Fruit fly (Drosophila melanogaster): Measurements from ENCODE around the gene Arl1.

The Arl1 gene

DNA sequence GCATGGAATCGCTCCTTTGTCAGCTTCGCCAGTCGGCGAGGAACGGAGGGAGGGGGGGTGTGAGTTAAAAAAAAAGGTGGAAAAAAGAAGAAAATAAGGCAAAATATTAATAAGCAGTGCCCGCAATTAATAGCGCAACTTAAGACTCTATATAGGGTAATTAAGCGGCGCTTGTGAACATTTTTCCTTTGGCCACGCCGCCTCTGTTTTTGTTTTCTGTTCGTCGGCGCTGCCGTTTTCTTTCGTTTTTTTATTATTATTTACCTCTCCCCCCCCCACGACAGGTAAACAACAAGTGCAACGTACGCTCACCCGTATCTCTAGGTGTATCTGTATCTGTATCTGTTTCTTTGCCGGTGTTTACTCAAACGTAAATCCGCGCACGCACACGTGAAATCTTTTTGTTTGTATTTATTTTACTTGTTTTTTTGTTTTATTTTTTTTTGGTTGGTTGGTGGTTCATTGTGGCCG is 44.3 kb downstream of the Arl1 start (continued):
- TF ChIP-seq CG1603 (tag; optimal IDR thresholded peaks at IDR 0.05) (no peak), Ssrp (tag; optimal IDR thresholded peaks at IDR 0.05) (no peak), eyg (GFP tag; optimal IDR thresholded peaks at IDR 0.05) (no peak), CG1602 (GFP tag; optimal IDR thresholded peaks at IDR 0.05) (no peak), ken (GFP tag; IDR thresholded peaks at IDR 0.05) (no peak), Dll (GFP tag; IDR thresholded peaks at IDR 0.05; ENCODE audit: partially characterized antibody) (0 out of 4 replicates have a peak, but pooled peaks have one; percentile 13), Gug (GFP tag; IDR thresholded peaks at IDR 0.05) (peak; percentile 24; the same call in 1 of the 4 replicates), CG13296 (GFP tag; optimal IDR thresholded peaks at IDR 0.05) (peak; percentile 44), CG10462 (GFP tag; optimal IDR thresholded peaks at IDR 0.05) (no peak), CG10543 (GFP tag; optimal IDR thresholded peaks at IDR 0.05) (peak; percentile 76), gsb (GFP tag; IDR thresholded peaks at IDR 0.05) (no peak), CG17829 (tag; optimal IDR thresholded peaks at IDR 0.05) (no peak), Stat92E (GFP tag; optimal IDR thresholded peaks at IDR 0.05) (no peak), B-H1 (GFP tag; IDR thresholded peaks at IDR 0.05) (peak; percentile 12; the same call in 1 of the 3 replicates), lmd (GFP tag; IDR thresholded peaks at IDR 0.05) (peak; percentile 35; the same call in 1 of the 2 replicates), Jarid2 (GFP tag; optimal IDR thresholded peaks at IDR 0.05) (peak; percentile 46), crc (GFP tag; optimal IDR thresholded peaks at IDR 0.05) (no peak), ranshi (GFP tag; IDR thresholded peaks at IDR 0.05) (no peak), kay (GFP tag; optimal IDR thresholded peaks at IDR 0.05) (no peak), CG12769 (tag; optimal IDR thresholded peaks at IDR 0.05) (no peak), hbn (GFP tag; IDR thresholded peaks at IDR 0.05; ENCODE audit: partially characterized antibody) (no peak), ap (GFP tag; IDR thresholded peaks at IDR 0.05) (no peak), Rx (GFP tag; IDR thresholded peaks at IDR 0.05) (no peak), cg (GFP tag; optimal IDR thresholded peaks at IDR 0.05) (peak; percentile 58), Meics (GFP tag; optimal IDR thresholded peaks at IDR 0.05) (peak; percentile 47), CG5180 (GFP tag; optimal IDR thresholded peaks at IDR 0.05) (peak; percentile 64), cwo (GFP tag; optimal IDR thresholded peaks at IDR 0.05) (peak; percentile 76), Blimp-1 (GFP tag; optimal IDR thresholded peaks at IDR 0.05) (peak; percentile 53), Awh (GFP tag; IDR thresholded peaks at IDR 0.05) (no peak), sob (GFP tag; IDR thresholded peaks at IDR 0.05) (peak; percentile 61), E2f1 (GFP tag; IDR thresholded peaks at IDR 0.05) (peak; percentile 36; the same call in 1 of the 2 replicates), CG30403 (GFP tag; optimal IDR thresholded peaks at IDR 0.05) (no peak), CG5953 (GFP tag; IDR thresholded peaks at IDR 0.05) (no peak), CG12299 (tag; optimal IDR thresholded peaks at IDR 0.05) (no peak), dm (GFP tag; optimal IDR thresholded peaks at IDR 0.05) (no peak), Sry-δ (GFP tag; optimal IDR thresholded peaks at IDR 0.05) (no peak), Eip74EF (GFP tag; optimal IDR thresholded peaks at IDR 0.05) (peak in 1 of 2 experiments; percentile 14), MTF-1 (GFP tag; optimal IDR thresholded peaks at IDR 0.05; ENCODE audit: borderline replicate concordance) (peak; percentile 71), CG11696 (GFP tag; IDR thresholded peaks at IDR 0.05) (no peak), vnd (GFP tag; IDR thresholded peaks at IDR 0.05; ENCODE audit: partially characterized antibody) (no peak), ssp (GFP tag; IDR thresholded peaks at IDR 0.05) (no peak), kni (GFP tag; optimal IDR thresholded peaks at IDR 0.05) (peak; percentile 87), Nf-YA (GFP tag; IDR thresholded peaks at IDR 0.05) (peak; percentile 46; the same call in 1 of the 2 replicates), CG12659 (GFP tag; optimal IDR thresholded peaks at IDR 0.05) (peak; percentile 25), Pdp1 (GFP tag; optimal IDR thresholded peaks at IDR 0.05) (peak; percentile 3 to 36), ATbp (GFP tag; optimal IDR thresholded peaks at IDR 0.05) (peak; percentile 69), grau (tag; optimal IDR thresholded peaks at IDR 0.05) (no peak), CG8765 (GFP tag; IDR thresholded peaks at IDR 0.05) (no peak; the same call in 1 of the 2 replicates), zen (tag; optimal IDR thresholded peaks at IDR 0.05) (no peak)
